Worm (Caenorhabditis elegans) whole organism, mixed stage, embryonic: ENCODE data around the gene Y41C4A.18.

ENCODE experiments used
- blmp-1 ChIP-seq: fragments of 150-350 bp; optimal IDR thresholded peaks from 2 replicates; lab custom pipeline; 2014; ENCODE audit warnings: missing biosample characterization, missing genetic modification characterization
- ham-2 ChIP-seq: fragments of 200-800 bp; sonication (Bioruptor generic); optimal IDR thresholded peaks from 2 replicates; lab custom pipeline; 2018; ENCODE audit warnings: mild to moderate bottlenecking, missing genetic modification characterization, missing compliant biosample characterization
- mls-2 ChIP-seq: sonication (generic microtip); optimal IDR thresholded peaks from 2 replicates; lab custom pipeline; 2016; ENCODE audit warnings: mild to moderate bottlenecking, missing genetic modification characterization, moderate library complexity, missing compliant biosample characterization
- nhr-28 ChIP-seq: fragments of 150-350 bp; optimal IDR thresholded peaks from 2 replicates; lab custom pipeline; 2014; ENCODE audit warnings: missing biosample characterization, missing genetic modification characterization
- nhr-76 ChIP-seq: sonication (generic microtip); optimal IDR thresholded peaks from 2 replicates; lab custom pipeline; 2017; ENCODE audit warnings: missing biosample characterization, missing genetic modification characterization
- sptf-1 ChIP-seq: sonication (generic microtip); optimal IDR thresholded peaks from 2 replicates; lab custom pipeline; 2017; ENCODE audit warnings: mild to moderate bottlenecking, missing genetic modification characterization, moderate library complexity, missing compliant biosample characterization
- unc-120 ChIP-seq: sonication (generic microtip); optimal IDR thresholded peaks from 2 replicates; lab custom pipeline; 2017; ENCODE audit warnings: missing genetic modification characterization, missing compliant biosample characterization; ENCODE audit not compliant: poor library complexity, severe bottlenecking
- unc-39 ChIP-seq: fragments of 150-350 bp; optimal IDR thresholded peaks from 2 replicates; lab custom pipeline; 2014; ENCODE audit warnings: missing biosample characterization, missing genetic modification characterization
- ztf-11 ChIP-seq: fragments of 150-350 bp; optimal IDR thresholded peaks from 2 replicates; lab custom pipeline; 2014; ENCODE audit warnings: missing biosample characterization, missing genetic modification characterization

DNA sequence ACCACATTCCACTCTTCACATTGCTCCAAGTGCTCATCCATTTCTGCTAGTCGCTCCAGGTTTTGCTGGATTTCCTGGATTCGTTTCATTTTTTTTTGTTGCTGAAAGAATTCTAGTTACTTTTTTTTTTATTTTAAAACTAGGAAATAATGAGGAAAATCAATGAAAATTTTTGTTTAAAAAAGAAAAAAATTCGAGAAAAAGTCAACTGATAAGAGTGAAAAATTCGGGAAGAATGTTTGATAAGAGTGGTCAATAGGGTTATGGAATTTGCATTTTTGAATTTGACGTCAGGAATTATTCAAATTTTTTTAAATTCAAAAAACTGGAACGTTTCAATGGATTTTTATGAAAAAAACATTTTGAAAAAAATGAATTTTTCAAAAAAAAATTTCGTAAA is 3.8 kb upstream of the Y41C4A.18 start, which contains the start of gene Y41C4A.12:
- no peak for TF ChIP-seq nhr-76 (tag; lab: Kevin White, UChicago)
- no peak for TF ChIP-seq sptf-1 (tag; lab: Kevin White, UChicago)
- TF ChIP-seq unc-120 (tag; lab: Kevin White, UChicago), result no peak
- no peak for TF ChIP-seq nhr-28 (tag; lab: Kevin White, UChicago)
- TF ChIP-seq unc-39 (tag; lab: Kevin White, UChicago), result no peak
- TF ChIP-seq blmp-1 (tag; lab: Kevin White, UChicago), result no peak
- TF ChIP-seq ham-2 (GFP tag; lab: Kevin White, UChicago), result no peak
- no peak for TF ChIP-seq mls-2 (tag; lab: Kevin White, UChicago)
- TF ChIP-seq ztf-11 (tag; lab: Kevin White, UChicago), result no peak
